Worm (Caenorhabditis elegans) whole organism, L2 larva: Measurements from ENCODE around the gene F14H3.5.

Experiments used
- blmp-1 ChIP-seq: sonication (generic microtip); optimal IDR thresholded peaks from 2 replicates; lab custom pipeline; 2017; ENCODE audit warnings: missing genetic modification characterization, mild to moderate bottlenecking, missing compliant biosample characterization, antibody characterized with exemption, moderate library complexity; ENCODE audit not compliant: insufficient read depth
- ceh-82 ChIP-seq: fragments of 150-350 bp; optimal IDR thresholded peaks from 2 replicates; lab custom pipeline; 2014; ENCODE audit warnings: missing biosample characterization, missing genetic modification characterization
- nhr-77 ChIP-seq: fragments of 150-350 bp; optimal IDR thresholded peaks from 2 replicates; lab custom pipeline; 2014; ENCODE audit warnings: missing biosample characterization, missing genetic modification characterization
- zag-1 ChIP-seq: fragments of 150-350 bp; optimal IDR thresholded peaks from 2 replicates; lab custom pipeline; 2014; ENCODE audit warnings: missing biosample characterization, missing genetic modification characterization
- ztf-1 ChIP-seq: fragments of 200-800 bp; sonication (Bioruptor generic); conservative IDR thresholded peaks from 2 replicates; pipeline ENCODE4 v1.3.6; 2022; ENCODE audit warnings: missing genetic modification characterization, missing compliant biosample characterization

DNA sequence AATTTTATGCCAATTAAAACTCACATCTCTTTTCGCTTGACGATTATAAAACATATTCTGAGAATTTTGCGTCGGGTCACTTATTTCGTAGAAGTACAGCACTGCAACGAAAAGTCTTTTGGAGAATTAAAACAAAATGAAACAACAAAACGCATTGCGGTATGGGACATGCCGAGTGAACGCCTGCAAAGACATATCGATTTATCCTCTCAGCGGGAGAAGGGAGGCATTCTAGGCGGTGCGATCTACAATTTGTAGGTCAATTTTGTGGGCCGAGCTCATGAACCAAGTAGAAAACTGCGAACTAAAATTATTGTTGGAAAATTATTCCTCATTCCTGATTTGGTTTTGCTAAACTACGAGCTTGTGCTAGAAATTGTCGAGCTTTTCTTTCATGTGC lies 3.5 kb downstream of the F14H3.5 start, which contains the start of gene F14H3.3:
- TF ChIP-seq zag-1 (tag; lab: Kevin White, UChicago) (no peak), blmp-1 (tag; lab: Kevin White, UChicago) (no peak), ztf-1 (GFP tag; lab: Robert Waterston, UW) (no peak), nhr-77 (tag; lab: Kevin White, UChicago) (no peak), ceh-82 (tag; lab: Kevin White, UChicago) (no peak)
